Worm (Caenorhabditis elegans) whole organism, L1 larva: ENCODE results near the gene acs-11.

Source experiments
- C04F5.9 ChIP-seq: sonication (generic microtip); optimal IDR thresholded peaks from 2 replicates; lab custom pipeline; 2016; ENCODE audit warnings: missing genetic modification characterization, missing compliant biosample characterization
- C16A3.4 ChIP-seq: fragments of 150-350 bp; optimal IDR thresholded peaks from 2 replicates; lab custom pipeline; 2014; ENCODE audit warnings: missing biosample characterization, missing genetic modification characterization
- alr-1 ChIP-seq: fragments of 200-800 bp; sonication (Bioruptor generic); optimal IDR thresholded peaks from 2 replicates; lab custom pipeline; 2018; ENCODE audit warnings: borderline replicate concordance, mild to moderate bottlenecking, missing genetic modification characterization, missing compliant biosample characterization
- blmp-1 ChIP-seq: fragments of 150-350 bp; optimal IDR thresholded peaks from 2 replicates; lab custom pipeline; 2014; ENCODE audit warnings: missing biosample characterization, missing genetic modification characterization
- ceh-63 ChIP-seq: fragments of 200-800 bp; sonication (Bioruptor generic); optimal IDR thresholded peaks from 2 replicates; lab custom pipeline; 2018; ENCODE audit warnings: mild to moderate bottlenecking, missing genetic modification characterization, missing compliant biosample characterization
- ceh-82 ChIP-seq, 3 experiments: fragments of 150-350 bp in 1 of 3; sonication (generic microtip) in 2 of 3; optimal IDR thresholded peaks; 2 replicates each; lab custom pipeline; 2014 to 2017; ENCODE audit warnings: missing biosample characterization in 3 of 3, missing genetic modification characterization in 3 of 3
- ceh-88 ChIP-seq: fragments of 200-800 bp; sonication (Bioruptor generic); IDR thresholded peaks from 2 replicates; pipeline ENCODE4 v1.3.6; 2022; ENCODE audit warnings: missing genetic modification characterization, missing compliant biosample characterization
- efl-1 ChIP-seq, 4 experiments: fragments of 150-350 bp; optimal IDR thresholded peaks in 3 of 4; peaks in 1 of 4; 1 replicate in 1 of 4; 2 replicates in 3 of 4; lab custom pipeline; 2014; ENCODE audit warnings: missing biosample characterization in 2 of 4, missing genetic modification characterization in 2 of 4, missing genetic modification reagents in 2 of 4
- egl-13 ChIP-seq: sonication (generic microtip); optimal IDR thresholded peaks from 2 replicates; lab custom pipeline; 2016; ENCODE audit warnings: missing genotype, missing genetic modification reagents, missing genetic modification characterization, missing compliant biosample characterization
- elt-2 ChIP-seq: sonication (generic microtip); optimal IDR thresholded peaks from 2 replicates; lab custom pipeline; 2016; ENCODE audit warnings: missing genetic modification characterization, mild to moderate bottlenecking, inconsistent platforms, missing compliant biosample characterization, missing genetic modification reagents
- elt-3 ChIP-seq, 6 experiments: fragments of 150-350 bp in 1 of 6; sonication (generic microtip); optimal IDR thresholded peaks; 2 replicates each; lab custom pipeline; 2017 to 2018; ENCODE audit warnings: missing biosample characterization in 6 of 6, missing genetic modification characterization in 6 of 6, inconsistent platforms in 1 of 6
- fkh-10 ChIP-seq: sonication (generic microtip); optimal IDR thresholded peaks from 2 replicates; lab custom pipeline; 2017; ENCODE audit warnings: missing biosample characterization, missing genetic modification reagents, missing genetic modification characterization
- fkh-8 ChIP-seq: sonication (generic microtip); optimal IDR thresholded peaks from 2 replicates; lab custom pipeline; 2016; ENCODE audit warnings: mild to moderate bottlenecking, missing genetic modification characterization, missing compliant biosample characterization
- fos-1 ChIP-seq: fragments of 150-350 bp; optimal IDR thresholded peaks from 2 replicates; lab custom pipeline; 2014; ENCODE audit warnings: missing biosample characterization, missing genetic modification characterization
- grh-1 ChIP-seq: fragments of 200-800 bp; sonication (Bioruptor generic); IDR thresholded peaks from 2 replicates; pipeline ENCODE4 v1.3.6; 2022; ENCODE audit warnings: missing genetic modification reagents, missing genetic modification characterization, missing compliant biosample characterization
- hlh-17 ChIP-seq: fragments of 200-800 bp; sonication (Bioruptor generic); optimal IDR thresholded peaks from 2 replicates; lab custom pipeline; 2018; ENCODE audit warnings: missing genetic modification characterization, mild to moderate bottlenecking, missing compliant biosample characterization, moderate library complexity, borderline replicate concordance
- hlh-4 ChIP-seq: sonication (generic microtip); optimal IDR thresholded peaks from 2 replicates; lab custom pipeline; 2016; ENCODE audit warnings: mild to moderate bottlenecking, missing genetic modification characterization, missing compliant biosample characterization
- jun-1 ChIP-seq: fragments of 150-350 bp; optimal IDR thresholded peaks from 2 replicates; lab custom pipeline; 2014; ENCODE audit warnings: missing biosample characterization, missing genetic modification reagents, missing genetic modification characterization
- lin-14 ChIP-seq: fragments of 200-800 bp; sonication (Bioruptor generic); optimal IDR thresholded peaks from 2 replicates; lab custom pipeline; 2018; ENCODE audit warnings: mild to moderate bottlenecking, missing genetic modification characterization, moderate library complexity, missing compliant biosample characterization
- lin-15B ChIP-seq: fragments of 150-350 bp; sonication (generic microtip); optimal IDR thresholded peaks from 3 replicates; lab custom pipeline; 2014; ENCODE audit warnings: missing biosample characterization, missing genetic modification characterization
- lin-35 ChIP-seq, 2 experiments: fragments of 150-350 bp; optimal IDR thresholded peaks; 2 replicates each; lab custom pipeline; 2014; ENCODE audit warnings: missing biosample characterization in 2 of 2, missing genetic modification characterization in 2 of 2, missing genetic modification reagents in 2 of 2
- lir-3 ChIP-seq: sonication (generic microtip); optimal IDR thresholded peaks from 2 replicates; lab custom pipeline; 2016; ENCODE audit warnings: mild to moderate bottlenecking, missing genetic modification characterization, moderate library complexity, missing compliant biosample characterization; ENCODE audit not compliant: poor library complexity
- lsy-2 ChIP-seq, 2 experiments: fragments of 150-350 bp; optimal IDR thresholded peaks; 2 replicates each; lab custom pipeline; 2014; ENCODE audit warnings: missing biosample characterization in 2 of 2, missing genetic modification characterization in 2 of 2
- mdl-1 ChIP-seq, 2 experiments: fragments of 150-350 bp; optimal IDR thresholded peaks; 2 replicates each; lab custom pipeline; 2014 to 2017; ENCODE audit warnings: missing biosample characterization in 2 of 2, missing genetic modification characterization in 2 of 2, inconsistent platforms in 1 of 2
- mef-2 ChIP-seq: fragments of 150-350 bp; optimal IDR thresholded peaks from 2 replicates; lab custom pipeline; 2014; ENCODE audit warnings: missing biosample characterization, missing genetic modification characterization
- mep-1 ChIP-seq: fragments of 150-350 bp; optimal IDR thresholded peaks from 2 replicates; lab custom pipeline; 2014; ENCODE audit warnings: missing biosample characterization, missing genetic modification characterization
- nhr-11 ChIP-seq: fragments of 150-350 bp; optimal IDR thresholded peaks from 2 replicates; lab custom pipeline; 2014; ENCODE audit warnings: missing biosample characterization, missing genetic modification characterization
- nhr-12 ChIP-seq: sonication (generic microtip); optimal IDR thresholded peaks from 2 replicates; lab custom pipeline; 2017; ENCODE audit warnings: missing biosample characterization, missing genetic modification characterization
- nhr-20 ChIP-seq: sonication (generic microtip); optimal IDR thresholded peaks from 2 replicates; lab custom pipeline; 2016; ENCODE audit warnings: mild to moderate bottlenecking, missing genetic modification characterization, missing compliant biosample characterization
- nhr-76 ChIP-seq: sonication (generic microtip); optimal IDR thresholded peaks from 2 replicates; lab custom pipeline; 2017; ENCODE audit warnings: missing biosample characterization, missing genetic modification characterization
- nhr-77 ChIP-seq: fragments of 150-350 bp; optimal IDR thresholded peaks from 2 replicates; lab custom pipeline; 2014; ENCODE audit warnings: missing biosample characterization, missing genetic modification characterization
- nhr-84 ChIP-seq: sonication (generic microtip); optimal IDR thresholded peaks from 2 replicates; lab custom pipeline; 2017; ENCODE audit warnings: missing biosample characterization, missing genetic modification characterization
- nhr-85 ChIP-seq: sonication (generic microtip); peaks from one replicate; lab custom pipeline; 2016; ENCODE audit warnings: missing genetic modification characterization, inconsistent platforms, missing compliant biosample characterization
- nhr-90 ChIP-seq: sonication (generic microtip); optimal IDR thresholded peaks from 2 replicates; lab custom pipeline; 2016; ENCODE audit warnings: mild to moderate bottlenecking, missing genetic modification characterization, missing compliant biosample characterization; ENCODE audit not compliant: poor library complexity
- pax-3 ChIP-seq: fragments of 200-800 bp; sonication (Bioruptor generic); optimal IDR thresholded peaks from 2 replicates; lab custom pipeline; 2018; ENCODE audit warnings: mild to moderate bottlenecking, missing genetic modification characterization, moderate library complexity, missing compliant biosample characterization
- pqm-1 ChIP-seq: sonication (generic microtip); optimal IDR thresholded peaks from 3 replicates; lab custom pipeline; 2017; ENCODE audit warnings: missing biosample characterization, missing genetic modification characterization
- snpc-4 ChIP-seq: fragments of 150-350 bp; optimal IDR thresholded peaks from 2 replicates; lab custom pipeline; 2014; ENCODE audit warnings: missing biosample characterization, missing genetic modification characterization
- sptf-1 ChIP-seq: fragments of 150-350 bp; optimal IDR thresholded peaks from 2 replicates; lab custom pipeline; 2014; ENCODE audit warnings: missing biosample characterization, missing genetic modification characterization
- xbp-1 ChIP-seq: sonication (generic microtip); optimal IDR thresholded peaks from 2 replicates; lab custom pipeline; 2016; ENCODE audit warnings: missing genetic modification characterization, missing compliant biosample characterization
- zip-4 ChIP-seq: fragments of 200-800 bp; sonication (Bioruptor generic); optimal IDR thresholded peaks from 2 replicates; lab custom pipeline; 2018; ENCODE audit warnings: mild to moderate bottlenecking, missing genetic modification characterization, moderate library complexity, missing compliant biosample characterization

The acs-11 gene

DNA sequence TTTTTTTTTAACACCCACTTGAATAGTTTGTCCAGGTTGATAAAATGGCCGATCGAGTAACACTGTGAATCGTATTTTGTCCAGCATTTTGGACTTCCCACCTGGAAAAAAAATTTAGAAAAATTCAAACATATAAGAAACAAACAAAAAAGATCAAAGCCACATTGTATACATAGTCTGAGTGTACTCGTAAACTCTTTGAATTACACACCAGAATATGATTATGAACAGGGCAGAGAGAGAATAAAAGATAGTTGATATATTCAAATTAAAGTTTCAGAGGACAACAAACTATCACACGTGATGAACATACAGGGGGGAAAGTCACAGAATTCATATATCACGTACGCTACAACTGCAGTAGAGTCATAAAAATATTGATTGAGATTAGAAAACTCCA lies 24.3 kb downstream of the acs-11 start, which contains the start of gene ttm-2 (continued):
- no peak for TF ChIP-seq mdl-1 (tag; optimal IDR thresholded peaks at IDR 0.05; lab: Kevin White, UChicago)
- TF ChIP-seq lsy-2 (tag; optimal IDR thresholded peaks at IDR 0.05; lab: Kevin White, UChicago): no peak
- TF ChIP-seq lir-3 (tag; lab: Kevin White, UChicago): no peak
- TF ChIP-seq nhr-85 (tag; lab: Kevin White, UChicago): no peak

DNA sequence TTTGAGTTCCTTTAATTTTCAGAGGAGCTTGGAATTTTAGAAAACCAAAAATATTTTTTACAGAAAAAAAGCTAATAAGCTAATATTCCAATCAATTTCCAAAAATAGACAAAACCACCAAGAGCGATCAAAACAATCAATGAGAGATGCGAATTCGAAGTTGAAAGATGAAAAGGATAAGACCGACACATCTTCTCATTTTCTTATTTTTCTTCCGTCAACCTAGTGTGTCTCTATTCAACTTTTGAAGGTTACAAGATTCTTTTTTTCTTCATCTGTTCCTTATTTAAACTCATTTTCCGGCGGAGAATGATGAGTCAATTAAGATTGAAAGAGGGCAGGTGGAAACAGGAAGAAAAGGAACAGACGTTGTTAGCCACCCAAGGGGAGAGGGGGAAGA lies 25.7 kb downstream of the acs-11 start:
- no peak for TF ChIP-seq nhr-76 (tag; lab: Kevin White, UChicago)
- peak; percentile 48 for TF ChIP-seq blmp-1 (tag; lab: Kevin White, UChicago)
- no peak for TF ChIP-seq ceh-88 (GFP tag; lab: Robert Waterston, UW)
- peak; percentile 3 for TF ChIP-seq mep-1
- no peak for TF ChIP-seq ceh-63 (GFP tag; lab: Kevin White, UChicago)
- TF ChIP-seq nhr-20: peak; percentile 7
- TF ChIP-seq fos-1: no peak
- peak; percentile 78 for TF ChIP-seq nhr-85 (tag; lab: Kevin White, UChicago)
- TF ChIP-seq nhr-84: no peak
- TF ChIP-seq lin-14 (GFP tag; lab: Kevin White, UChicago): peak; percentile 80

ce11 chrII:4769096-4769495 lies 27.2 kb downstream of the acs-11 start:
- TF ChIP-seq elt-2 (tag; lab: Kevin White, UChicago) (peak; percentile 91), nhr-90 (tag; lab: Kevin White, UChicago) (peak; percentile 4), lin-35 (GFP tag; optimal IDR thresholded peaks at IDR 0.05; lab: Kevin White, UChicago) (peak in 1 of 2 experiments; percentile 42), C16A3.4 (tag; lab: Kevin White, UChicago) (peak; percentile 30), jun-1 (tag; lab: Kevin White, UChicago) (no peak), lin-15B (tag; lab: Kevin White, UChicago) (no peak), lin-14 (GFP tag; lab: Kevin White, UChicago) (peak; percentile 30), efl-1 (optimal IDR thresholded peaks at IDR 0.05; lab: Kevin White, UChicago) (no peak), efl-1 (GFP tag; optimal IDR thresholded peaks at IDR 0.05 in 1 of 2; lab: Kevin White, UChicago) (peak in 1 of 2 experiments; percentile 73), nhr-85 (tag; lab: Kevin White, UChicago) (peak; percentile 75), blmp-1 (tag; lab: Kevin White, UChicago) (peak; percentile 84), elt-3 (tag; optimal IDR thresholded peaks at IDR 0.05; lab: Kevin White, UChicago) (peak in 1 of 6 experiments; percentile 84), nhr-20 (peak; percentile 39), snpc-4 (tag; lab: Kevin White, UChicago) (no peak)

DNA sequence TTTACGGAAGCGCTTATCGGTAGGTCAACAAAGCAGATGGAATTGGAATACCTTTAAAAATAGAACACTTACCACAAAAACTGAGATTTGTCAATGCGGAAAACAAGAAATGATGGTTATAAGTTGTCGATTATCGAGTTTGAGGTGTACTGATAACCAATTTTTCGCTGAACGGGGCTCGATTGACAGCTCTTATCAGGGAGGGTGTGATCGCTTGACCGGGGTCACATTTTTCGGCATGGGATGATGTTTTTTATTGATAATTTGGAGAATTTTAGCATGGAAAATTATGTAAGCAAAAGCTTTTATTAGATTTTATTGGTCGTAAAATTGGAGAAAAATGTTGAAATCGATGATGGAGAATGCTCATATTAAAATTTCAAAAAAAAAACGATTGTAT lies 27.9 kb downstream of the acs-11 start:
- TF ChIP-seq egl-13 (tag; lab: Kevin White, UChicago) (no peak), elt-2 (tag; lab: Kevin White, UChicago) (peak; percentile 99), lin-35 (GFP tag; optimal IDR thresholded peaks at IDR 0.05; lab: Kevin White, UChicago) (peak in 1 of 2 experiments; percentile 26), nhr-77 (tag; lab: Kevin White, UChicago) (no peak), pqm-1 (tag; lab: Kevin White, UChicago) (peak; percentile 82), lin-14 (GFP tag; lab: Kevin White, UChicago) (peak; percentile 43)

DNA sequence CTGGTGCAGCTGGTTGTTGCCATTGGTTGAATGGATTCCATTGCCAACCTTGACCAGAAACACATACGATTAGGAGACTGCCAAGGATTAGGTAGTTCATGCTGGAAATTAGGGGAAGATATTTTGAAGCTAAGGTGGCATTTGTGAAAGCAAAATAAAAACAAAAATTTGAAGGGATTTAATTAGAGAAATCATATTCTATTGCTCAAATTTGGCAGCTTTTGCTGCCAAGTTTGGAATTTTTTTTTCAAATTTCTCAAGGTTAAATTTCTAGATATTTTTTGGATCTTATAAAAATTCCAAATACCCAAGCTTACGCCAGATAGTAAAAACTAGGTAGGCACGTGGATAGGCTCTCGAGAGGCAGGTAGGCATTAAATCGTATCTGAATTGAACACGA lies 29.3 kb downstream of the acs-11 start, which contains the start of gene F26G1.5:
TSS of gene F26G1.5 (minus strand) at position 101 of the 400 bp plus-strand sequence.
- no peak for TF ChIP-seq fkh-10 (GFP tag; lab: Kevin White, UChicago)
- TF ChIP-seq, all 84 proteins: peak for 0

DNA sequence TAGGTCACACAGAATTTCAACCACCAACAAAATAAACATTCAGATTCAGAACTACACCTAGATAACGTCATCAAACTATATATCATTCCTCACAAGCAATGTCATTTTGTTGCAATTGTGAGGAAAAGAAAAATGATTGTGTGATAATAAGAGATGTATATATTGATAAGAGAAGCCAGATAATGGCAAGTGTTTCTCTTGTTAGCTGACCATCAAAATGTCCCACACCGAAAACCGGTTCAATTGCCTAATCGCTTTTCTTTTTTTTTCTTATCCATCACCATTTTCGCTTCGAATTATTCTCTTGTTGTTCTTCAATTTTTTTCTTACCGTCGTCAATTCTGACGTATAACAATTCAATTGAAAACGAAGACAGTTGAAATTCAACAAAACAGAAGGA lies 30.5 kb downstream of the acs-11 start:
- no peak for TF ChIP-seq nhr-12 (tag; lab: Kevin White, UChicago)
- no peak for TF ChIP-seq nhr-11
- TF ChIP-seq pax-3 (tag; lab: Kevin White, UChicago): no peak
- no peak for TF ChIP-seq sptf-1 (tag; lab: Kevin White, UChicago)
- peak; percentile 88 for TF ChIP-seq nhr-85 (tag; lab: Kevin White, UChicago)
- no peak for TF ChIP-seq C04F5.9
- peak; percentile 53 for TF ChIP-seq grh-1
- no peak for TF ChIP-seq fkh-8 (tag; lab: Kevin White, UChicago)
- TF ChIP-seq fos-1: no peak
- no peak for TF ChIP-seq fkh-10 (GFP tag; lab: Kevin White, UChicago)
- TF ChIP-seq xbp-1 (tag; lab: Kevin White, UChicago): no peak
- TF ChIP-seq blmp-1 (tag; lab: Kevin White, UChicago): peak; percentile 86
- no peak for TF ChIP-seq ceh-82 (tag; optimal IDR thresholded peaks at IDR 0.05; lab: Kevin White, UChicago)
- TF ChIP-seq nhr-20: peak; percentile 17
- TF ChIP-seq hlh-4 (tag; lab: Kevin White, UChicago): no peak
- TF ChIP-seq elt-3 (tag; optimal IDR thresholded peaks at IDR 0.05; lab: Kevin White, UChicago): peak in 4 of 6 experiments; percentile 32 to 92 (median 80)
- TF ChIP-seq alr-1 (tag; lab: Kevin White, UChicago): no peak
- no peak for TF ChIP-seq zip-4 (GFP tag; lab: Kevin White, UChicago)
- no peak for TF ChIP-seq hlh-17
- TF ChIP-seq mef-2: no peak
- TF ChIP-seq lin-14 (GFP tag; lab: Kevin White, UChicago): peak; percentile 62
